Worm (Caenorhabditis elegans) whole organism, L4 larva: Measurements from ENCODE around the gene F59B1.4.

Source experiments
- aly-2 ChIP-seq: sonication (generic microtip); optimal IDR thresholded peaks from 2 replicates; lab custom pipeline; 2018; ENCODE audit warnings: missing biosample characterization, missing genetic modification characterization
- madf-5 ChIP-seq, 2 experiments: fragments of 200-800 bp; sonication (Bioruptor generic); IDR thresholded peaks; 2 replicates each; pipeline ENCODE4 v1.3.6; 2022; ENCODE audit warnings: missing compliant biosample characterization in 2 of 2, missing genetic modification characterization in 2 of 2
- nhr-11 ChIP-seq: fragments of 150-350 bp; optimal IDR thresholded peaks from 2 replicates; lab custom pipeline; 2014; ENCODE audit warnings: missing biosample characterization, missing genetic modification characterization

DNA sequence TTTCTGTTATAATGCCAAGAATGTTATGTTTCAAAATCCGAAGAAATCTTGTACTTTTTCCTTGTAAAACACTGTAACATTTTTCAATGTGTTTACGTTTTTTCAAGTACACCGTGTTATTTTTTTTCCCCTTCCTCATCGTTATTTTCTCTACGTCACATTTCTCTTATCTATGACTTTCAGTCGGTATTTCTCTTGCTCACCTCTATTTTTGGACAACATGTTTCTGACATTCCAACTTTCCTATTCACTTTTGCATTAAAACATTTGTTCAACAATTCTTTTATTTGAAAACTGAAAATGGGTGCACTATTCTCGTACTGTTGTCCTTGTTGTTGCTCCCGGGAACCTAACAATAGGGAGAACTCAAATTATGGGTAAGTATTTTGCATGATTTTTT, 46.2 kb upstream of the F59B1.4 start, which contains the start of gene pals-33:
- no peak for TF ChIP-seq madf-5 (GFP tag; IDR thresholded peaks at IDR 0.05; lab: Robert Waterston, UW)
- no peak for TF ChIP-seq nhr-11 (tag; lab: Kevin White, UChicago)
- no peak for TF ChIP-seq aly-2 (tag; lab: Kevin White, UChicago)
